Worm (Caenorhabditis elegans) whole organism, L3 larva: ENCODE measurements around the gene gyg-1.

Experiments used
- fos-1 ChIP-seq: fragments of 150-350 bp; optimal IDR thresholded peaks from 2 replicates; lab custom pipeline; 2014; ENCODE audit warnings: missing biosample characterization, missing genetic modification characterization
- nhr-76 ChIP-seq: fragments of 150-350 bp; sonication (generic microtip); optimal IDR thresholded peaks from 5 replicates; lab custom pipeline; 2014; ENCODE audit warnings: missing biosample characterization, missing genetic modification characterization

DNA sequence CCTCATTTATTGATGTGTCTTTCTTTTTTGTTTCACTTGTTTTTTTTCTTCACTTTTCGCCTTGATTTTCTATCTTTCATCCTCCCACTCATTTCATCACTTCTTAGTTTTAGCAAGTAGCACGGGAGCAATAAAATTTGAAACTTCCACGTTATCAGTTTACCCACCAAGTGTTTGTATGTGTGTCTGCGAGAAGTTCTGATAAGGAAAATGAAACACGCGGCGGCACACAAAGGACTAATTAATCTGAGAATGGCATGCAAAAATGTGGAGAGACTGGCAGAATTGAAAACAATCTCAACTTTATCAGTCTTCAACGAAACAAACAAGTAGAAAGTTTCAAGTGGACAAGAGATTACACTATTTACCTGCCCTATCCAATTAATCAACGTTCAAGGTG lies 3.2 kb upstream of the gyg-1 start:
- no peak for TF ChIP-seq nhr-76 (tag; lab: Kevin White, UChicago)
- no peak for TF ChIP-seq fos-1
